Worm (Caenorhabditis elegans) whole organism, L2 larva: Measurements from ENCODE around the gene znf-593.

ENCODE experiments used
- ama-1 ChIP-seq: fragments of 150-350 bp; optimal IDR thresholded peaks from 2 replicates; lab custom pipeline; 2018; ENCODE audit warnings: inconsistent platforms
- ceh-82 ChIP-seq: fragments of 150-350 bp; optimal IDR thresholded peaks from 2 replicates; lab custom pipeline; 2014; ENCODE audit warnings: missing biosample characterization, missing genetic modification characterization
- elt-1 ChIP-seq: fragments of 150-350 bp; optimal IDR thresholded peaks from 2 replicates; lab custom pipeline; 2014; ENCODE audit warnings: missing biosample characterization, missing genetic modification characterization
- lin-13 ChIP-seq: fragments of 150-350 bp; optimal IDR thresholded peaks from 2 replicates; lab custom pipeline; 2014; ENCODE audit warnings: missing biosample characterization, missing genetic modification reagents, missing genetic modification characterization
- snpc-4 ChIP-seq: fragments of 150-350 bp; optimal IDR thresholded peaks from 2 replicates; lab custom pipeline; 2014; ENCODE audit warnings: missing biosample characterization, missing genetic modification characterization
- unc-55 ChIP-seq: fragments of 150-350 bp; sonication (generic microtip); optimal IDR thresholded peaks from 3 replicates; lab custom pipeline; 2014; ENCODE audit warnings: missing biosample characterization, missing genetic modification reagents, missing genetic modification characterization
- unc-62 ChIP-seq: fragments of 150-350 bp; optimal IDR thresholded peaks from 2 replicates; lab custom pipeline; 2014; ENCODE audit warnings: missing biosample characterization, missing genetic modification reagents, missing genetic modification characterization
- ztf-11 ChIP-seq: sonication (generic microtip); optimal IDR thresholded peaks from 2 replicates; lab custom pipeline; 2017; ENCODE audit warnings: missing biosample characterization, missing genetic modification characterization

DNA sequence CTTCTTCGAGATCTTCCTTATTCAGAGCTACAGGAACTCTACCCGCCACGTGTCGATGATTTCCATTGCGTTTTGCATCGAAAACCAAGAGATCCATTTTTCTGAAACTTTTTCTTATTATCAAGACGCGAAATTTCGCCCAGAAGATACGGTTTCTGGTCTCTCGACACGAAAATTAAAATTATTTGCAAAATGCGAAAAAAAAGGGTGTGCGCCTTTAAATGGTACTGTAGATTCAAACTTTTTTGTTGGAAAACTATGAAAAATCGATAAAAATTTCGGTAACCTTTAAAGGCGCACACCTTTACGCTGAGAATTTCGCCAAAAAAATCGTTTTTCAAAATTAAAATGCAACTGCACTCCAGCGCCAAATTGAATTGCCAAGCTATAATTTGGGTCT, 20.4 kb downstream of the znf-593 start, which contains the start of gene tsen-2:
- TF ChIP-seq ceh-82 (tag; lab: Kevin White, UChicago) (no peak), unc-62 (GFP tag; lab: Kevin White, UChicago) (no peak), unc-55 (no peak), ztf-11 (tag; lab: Kevin White, UChicago) (no peak), snpc-4 (tag; lab: Kevin White, UChicago) (no peak), ama-1 (no peak), elt-1 (tag; lab: Kevin White, UChicago) (no peak), lin-13 (GFP tag; lab: Kevin White, UChicago) (no peak)
